Worm (Caenorhabditis elegans): Measurements from ENCODE around the gene C44E12.1.

ce11 chrX:7596029-7596428 is 698 bp upstream of the C44E12.1 start:
- TF ChIP-seq him-1 (tag; optimal IDR thresholded peaks at IDR 0.05) (no peak), dao-5 (tag; optimal IDR thresholded peaks at IDR 0.05) (no peak), W03F9.2 (tag; optimal IDR thresholded peaks at IDR 0.05) (no peak)

All from whole organism, L4/young adult.